Comparison of ENCODE assay signal across 1 fruit fly cellular context in genomic region chr3L:593102-593501, dm6.
TF ChIP-seq lines count a peak whose summit lies in the region.

Gene MED14, plus strand, starts transcription at chr3L:593246.

TF ChIP-seq in whole organism, embryonic, 481 proteins besides CTCF, POLR2A, EP300 and RAD21 (continued from another document):
- TF ChIP-seq mld (GFP tag; IDR thresholded peaks at IDR 0.05; lab: Robert Waterston, UW; ENCODE audit: partially characterized antibody): peak; percentile 35; the same call in 1 of the 3 replicates
- no peak for TF ChIP-seq ATbp (GFP tag; optimal IDR thresholded peaks at IDR 0.05; lab: Kevin White, UChicago)
- TF ChIP-seq ato (GFP tag; IDR thresholded peaks at IDR 0.05; lab: Robert Waterston, UW; ENCODE audit: partially characterized antibody): peak; percentile 43; the same call in 1 of the 2 replicates
- peak; percentile 38 for TF ChIP-seq Elba2 (GFP tag; optimal IDR thresholded peaks at IDR 0.05; lab: Kevin White, UChicago)
- peak in 1 of 3 experiments; percentile 7 for TF ChIP-seq Stat92E (GFP tag; optimal IDR thresholded peaks at IDR 0.05; lab: Kevin White, UChicago)
- no peak for TF ChIP-seq fd64A (GFP tag; optimal IDR thresholded peaks at IDR 0.05; lab: Kevin White, UChicago)
- peak; percentile 10; the same call in 1 of the 2 replicates for TF ChIP-seq Adf1 (GFP tag; IDR thresholded peaks at IDR 0.05; lab: Robert Waterston, UW)
- TF ChIP-seq CG2129 (GFP tag; IDR thresholded peaks at IDR 0.05; lab: Robert Waterston, UW; ENCODE audit: partially characterized antibody): 0 out of 2 replicates have a peak, but pooled peaks have one; percentile 17
- TF ChIP-seq grau (tag; optimal IDR thresholded peaks at IDR 0.05; lab: Kevin White, UChicago): peak; percentile 11
- TF ChIP-seq CG34422 (GFP tag; IDR thresholded peaks at IDR 0.05; lab: Robert Waterston, UW): peak; percentile 83; the same call in 1 of the 3 replicates
- TF ChIP-seq HmgD (GFP tag; optimal IDR thresholded peaks at IDR 0.05; lab: Kevin White, UChicago): no peak
- TF ChIP-seq Nf-YA (GFP tag; IDR thresholded peaks at IDR 0.05; lab: Robert Waterston, UW): no peak
- TF ChIP-seq CG13775 (GFP tag; optimal IDR thresholded peaks at IDR 0.05; lab: Kevin White, UChicago): no peak
- TF ChIP-seq rib (GFP tag; IDR thresholded peaks at IDR 0.05; lab: Robert Waterston, UW): peak; percentile 50
- no peak for TF ChIP-seq Hr39 (optimal IDR thresholded peaks at IDR 0.05; lab: Kevin White, UChicago)
- no peak for TF ChIP-seq unpg (GFP tag; optimal IDR thresholded peaks at IDR 0.05; lab: Kevin White, UChicago)
- TF ChIP-seq Bgb (GFP tag; IDR thresholded peaks at IDR 0.05; lab: Robert Waterston, UW; ENCODE audit: partially characterized antibody): peak; percentile 70
- TF ChIP-seq Doc2 (GFP tag; IDR thresholded peaks at IDR 0.05; lab: Robert Waterston, UW): no peak
- TF ChIP-seq CG10654 (GFP tag; optimal IDR thresholded peaks at IDR 0.05; lab: Kevin White, UChicago): no peak
- peak; percentile 76 for TF ChIP-seq Dp (GFP tag; optimal IDR thresholded peaks at IDR 0.05; lab: Kevin White, UChicago)
- TF ChIP-seq nom (GFP tag; optimal IDR thresholded peaks at IDR 0.05; lab: Kevin White, UChicago): peak; percentile 43
- TF ChIP-seq Sry-δ (GFP tag; optimal IDR thresholded peaks at IDR 0.05; lab: Kevin White, UChicago): peak; percentile 35
- TF ChIP-seq CG32772 (GFP tag; IDR thresholded peaks at IDR 0.05; lab: Robert Waterston, UW): no peak
- TF ChIP-seq Opbp (GFP tag; IDR thresholded peaks at IDR 0.05; lab: Robert Waterston, UW; ENCODE audit: partially characterized antibody): peak; percentile 78; the same call in 2 of the 3 replicates
- TF ChIP-seq pros (GFP tag; optimal IDR thresholded peaks at IDR 0.05; lab: Kevin White, UChicago): no peak
- TF ChIP-seq fd3F (GFP tag; optimal IDR thresholded peaks at IDR 0.05; lab: Kevin White, UChicago): no peak
- no peak for TF ChIP-seq Abd-B (GFP tag; optimal IDR thresholded peaks at IDR 0.05; lab: Kevin White, UChicago)
- peak; percentile 63; the same call in 1 of the 3 replicates for TF ChIP-seq CG7963 (GFP tag; IDR thresholded peaks at IDR 0.05; lab: Robert Waterston, UW; ENCODE audit: partially characterized antibody)
- TF ChIP-seq CG14860 (GFP tag; IDR thresholded peaks at IDR 0.05; lab: Robert Waterston, UW; ENCODE audit: partially characterized antibody): peak; percentile 54
- TF ChIP-seq B-H2 (GFP tag; optimal IDR thresholded peaks at IDR 0.05; lab: Kevin White, UChicago): no peak
- TF ChIP-seq Lhr (GFP tag; optimal IDR thresholded peaks at IDR 0.05; lab: Kevin White, UChicago): no peak
- TF ChIP-seq psq (GFP tag; optimal IDR thresholded peaks at IDR 0.05; lab: Kevin White, UChicago): no peak
- TF ChIP-seq Myb (GFP tag; optimal IDR thresholded peaks at IDR 0.05; lab: Kevin White, UChicago): peak; percentile 21
- TF ChIP-seq CG13287 (GFP tag; IDR thresholded peaks at IDR 0.05; lab: Robert Waterston, UW; ENCODE audit: partially characterized antibody): peak; percentile 76
- TF ChIP-seq maf-S (GFP tag; optimal IDR thresholded peaks at IDR 0.05; lab: Kevin White, UChicago): no peak
- TF ChIP-seq NC2β (GFP tag; optimal IDR thresholded peaks at IDR 0.05; lab: Kevin White, UChicago): no peak
- peak; percentile 76 for TF ChIP-seq stwl (tag; optimal IDR thresholded peaks at IDR 0.05; lab: Kevin White, UChicago)
- TF ChIP-seq ftz-f1 (GFP tag; optimal IDR thresholded peaks at IDR 0.05; lab: Kevin White, UChicago): no peak
- TF ChIP-seq HmgZ (tag; optimal IDR thresholded peaks at IDR 0.05; lab: Kevin White, UChicago): peak; percentile 41
- TF ChIP-seq nmo (GFP tag; optimal IDR thresholded peaks at IDR 0.05; lab: Kevin White, UChicago): peak; percentile 34
- TF ChIP-seq Nf-YC (tag; optimal IDR thresholded peaks at IDR 0.05; lab: Kevin White, UChicago): no peak
- TF ChIP-seq CG17829 (tag; optimal IDR thresholded peaks at IDR 0.05; lab: Kevin White, UChicago): peak; percentile 20
- 0 out of 2 replicates have a peak, but pooled peaks have one; percentile 12 for TF ChIP-seq inv (GFP tag; IDR thresholded peaks at IDR 0.05; lab: Robert Waterston, UW; ENCODE audit: partially characterized antibody)
- TF ChIP-seq pzg (GFP tag; optimal IDR thresholded peaks at IDR 0.05; lab: Kevin White, UChicago): peak; percentile 70
- peak; percentile 59 for TF ChIP-seq BEAF-32 (GFP tag; optimal IDR thresholded peaks at IDR 0.05; lab: Kevin White, UChicago)
- no peak for TF ChIP-seq CG6175 (GFP tag; IDR thresholded peaks at IDR 0.05; lab: Robert Waterston, UW)
- TF ChIP-seq Doc3 (GFP tag; IDR thresholded peaks at IDR 0.05; lab: Robert Waterston, UW; ENCODE audit: partially characterized antibody): peak; percentile 46; the same call in 1 of the 3 replicates
- no peak for TF ChIP-seq CG4360 (GFP tag; IDR thresholded peaks at IDR 0.05; lab: Robert Waterston, UW)
- TF ChIP-seq gem (tag; optimal IDR thresholded peaks at IDR 0.05; lab: Kevin White, UChicago): no peak
- TF ChIP-seq CG6791 (GFP tag; IDR thresholded peaks at IDR 0.05; lab: Robert Waterston, UW; ENCODE audit: partially characterized antibody): peak; percentile 70
- peak; percentile 35 for TF ChIP-seq trem (tag; optimal IDR thresholded peaks at IDR 0.05; lab: Kevin White, UChicago)
- TF ChIP-seq chinmo (GFP tag; IDR thresholded peaks at IDR 0.05; lab: Robert Waterston, UW; ENCODE audit: partially characterized antibody): peak; percentile 54; the same call in 1 of the 4 replicates
- TF ChIP-seq amos (GFP tag; IDR thresholded peaks at IDR 0.05; lab: Robert Waterston, UW; ENCODE audit: partially characterized antibody): peak; percentile 61
- TF ChIP-seq sna (GFP tag; IDR thresholded peaks at IDR 0.05; lab: Robert Waterston, UW; ENCODE audit: partially characterized antibody): peak; percentile 47; the same call in 1 of the 2 replicates
- TF ChIP-seq chn (GFP tag; optimal IDR thresholded peaks at IDR 0.05; lab: Kevin White, UChicago): no peak
- no peak for TF ChIP-seq hth (optimal IDR thresholded peaks at IDR 0.05; lab: Kevin White, UChicago)
- TF ChIP-seq CG8765 (GFP tag; IDR thresholded peaks at IDR 0.05; lab: Robert Waterston, UW): no peak
- no peak for TF ChIP-seq Neu2 (GFP tag; optimal IDR thresholded peaks at IDR 0.05; lab: Kevin White, UChicago; ENCODE audit: borderline replicate concordance)
- TF ChIP-seq CG10147 (GFP tag; optimal IDR thresholded peaks at IDR 0.05; lab: Kevin White, UChicago): no peak
- TF ChIP-seq Deaf1 (tag; optimal IDR thresholded peaks at IDR 0.05; lab: Kevin White, UChicago): no peak
- TF ChIP-seq CG14710 (tag; optimal IDR thresholded peaks at IDR 0.05; lab: Kevin White, UChicago): peak; percentile 52
- peak; percentile 65 for TF ChIP-seq CG16813 (GFP tag; IDR thresholded peaks at IDR 0.05; lab: Robert Waterston, UW; ENCODE audit: partially characterized antibody)
- TF ChIP-seq knrl (GFP tag; IDR thresholded peaks at IDR 0.05; lab: Robert Waterston, UW; ENCODE audit: partially characterized antibody): peak; percentile 61; the same call in 2 of the 3 replicates
- TF ChIP-seq vnd (GFP tag; IDR thresholded peaks at IDR 0.05; lab: Robert Waterston, UW; ENCODE audit: partially characterized antibody): peak; percentile 33; the same call in 1 of the 3 replicates
- TF ChIP-seq CG13424 (tag; optimal IDR thresholded peaks at IDR 0.05; lab: Kevin White, UChicago): no peak
- peak; percentile 67 for TF ChIP-seq CG34224 (GFP tag; IDR thresholded peaks at IDR 0.05; lab: Robert Waterston, UW; ENCODE audit: partially characterized antibody)
- TF ChIP-seq CG30403 (GFP tag; optimal IDR thresholded peaks at IDR 0.05; lab: Kevin White, UChicago): no peak
- TF ChIP-seq trh (GFP tag; optimal IDR thresholded peaks at IDR 0.05; lab: Kevin White, UChicago): no peak
- TF ChIP-seq CG8290 (GFP tag; optimal IDR thresholded peaks at IDR 0.05; lab: Kevin White, UChicago): no peak
- no peak for TF ChIP-seq CG8290 (tag; optimal IDR thresholded peaks at IDR 0.05; lab: Kevin White, UChicago)
- TF ChIP-seq crol (GFP tag; IDR thresholded peaks at IDR 0.05; lab: Robert Waterston, UW): peak; percentile 94
- TF ChIP-seq sd (tag; optimal IDR thresholded peaks at IDR 0.05; lab: Kevin White, UChicago): peak; percentile 97
- TF ChIP-seq CG12659 (GFP tag; optimal IDR thresholded peaks at IDR 0.05; lab: Kevin White, UChicago): peak; percentile 59
- TF ChIP-seq CG17186 (GFP tag; optimal IDR thresholded peaks at IDR 0.05; lab: Kevin White, UChicago): peak; percentile 48
- no peak for TF ChIP-seq CG7745 (tag; optimal IDR thresholded peaks at IDR 0.05; lab: Kevin White, UChicago)
- peak; percentile 58; the same call in 1 of the 2 replicates for TF ChIP-seq nerfin-2 (GFP tag; IDR thresholded peaks at IDR 0.05; lab: Robert Waterston, UW; ENCODE audit: partially characterized antibody)
- peak; percentile 83 for TF ChIP-seq MBD-R2 (GFP tag; IDR thresholded peaks at IDR 0.05; lab: Robert Waterston, UW)
- no peak for TF ChIP-seq CG9817 (tag; optimal IDR thresholded peaks at IDR 0.05; lab: Kevin White, UChicago)
- TF ChIP-seq HHEX (GFP tag; optimal IDR thresholded peaks at IDR 0.05; lab: Kevin White, UChicago): no peak
- no peak for TF ChIP-seq zen (tag; optimal IDR thresholded peaks at IDR 0.05; lab: Kevin White, UChicago)
